Fruit fly (Drosophila melanogaster) whole organism: ENCODE results near the gene CG5225.

Source experiments
- Dll ChIP-seq: fragments of >200 bp; optimal IDR thresholded peaks from 2 replicates; lab custom pipeline; 2017
- EcR ChIP-seq, 2 experiments: fragments of >200 bp; optimal IDR thresholded peaks; 2 replicates each; lab custom pipeline; 2017; ENCODE audit warnings: missing biosample characterization in 2 of 2, missing genetic modification characterization in 2 of 2, missing genetic modification reagents in 2 of 2
- pan ChIP-seq: fragments of >200 bp; optimal IDR thresholded peaks from 2 replicates; lab custom pipeline; 2017
- psq ChIP-seq: fragments of >200 bp; optimal IDR thresholded peaks from 2 replicates; lab custom pipeline; 2017
- usp ChIP-seq: fragments of >200 bp; optimal IDR thresholded peaks from 2 replicates; lab custom pipeline; 2017; ENCODE audit warnings: missing biosample characterization, missing genetic modification characterization, mixed read lengths

DNA sequence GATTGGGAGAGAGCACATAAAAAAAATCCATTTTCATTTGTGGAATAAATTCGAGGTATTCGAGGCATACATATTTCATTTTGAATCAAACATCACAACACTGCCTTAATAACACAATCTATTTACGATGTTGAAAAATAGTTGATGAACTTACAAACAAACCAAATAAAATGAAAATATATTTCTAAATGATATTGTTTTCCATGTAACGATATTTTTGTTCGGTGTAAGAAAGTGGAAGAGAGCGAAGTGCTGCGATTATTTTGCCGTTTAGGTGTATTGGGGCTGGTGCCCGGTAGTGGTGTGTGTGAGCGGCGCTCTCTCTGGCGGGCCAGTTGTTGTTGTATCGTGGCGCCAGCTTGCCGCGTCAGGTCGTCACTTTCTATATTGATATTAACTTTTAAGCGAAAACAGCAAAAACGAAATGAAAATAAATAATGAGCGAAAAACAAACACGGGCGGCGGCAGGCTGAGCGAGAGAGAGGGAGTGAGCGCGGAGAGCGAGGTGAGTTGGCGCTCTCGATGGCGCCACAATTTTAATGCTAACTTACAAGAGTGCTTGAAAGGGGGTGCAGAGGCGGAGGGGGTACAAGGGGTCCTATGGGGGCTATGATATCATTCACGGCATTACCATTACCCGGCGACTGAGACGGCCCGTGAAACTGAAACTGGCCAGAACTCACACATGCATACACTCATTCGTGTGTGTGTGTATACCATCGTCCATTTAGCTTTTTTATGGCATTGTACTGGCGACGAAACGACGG lies 36.7 kb downstream of the CG5225 start:
- TF ChIP-seq Dll (lab: Kevin White, UChicago) = peak; percentile 95
- no peak for TF ChIP-seq pan (lab: Kevin White, UChicago)
- TF ChIP-seq EcR (GFP tag; optimal IDR thresholded peaks at IDR 0.05; lab: Kevin White, UChicago) = no peak
- TF ChIP-seq psq (lab: Kevin White, UChicago) = no peak
- TF ChIP-seq usp (GFP tag; lab: Kevin White, UChicago) = no peak
